Worm (Caenorhabditis elegans): ENCODE results near the gene lon-2.

The lon-2 gene

ce11 chrX:4715107-4715506, 33.8 kb downstream of the lon-2 start, which contains the start of gene rpl-25.1:
rpl-25.1 (plus strand) TSS chrX:4715178.
- TF ChIP-seq egl-13 (tag; optimal IDR thresholded peaks at IDR 0.05) (no peak), C34B4.2 (tag; optimal IDR thresholded peaks at IDR 0.05) (no peak), aha-1 (tag; optimal IDR thresholded peaks at IDR 0.05) (no peak), xbp-1 (tag; optimal IDR thresholded peaks at IDR 0.05) (no peak), efl-1 (optimal IDR thresholded peaks at IDR 0.05) (no peak), efl-1 (GFP tag; optimal IDR thresholded peaks at IDR 0.05 in 1 of 2) (no peak), snpc-4 (tag; optimal IDR thresholded peaks at IDR 0.05) (no peak), unc-30 (tag; optimal IDR thresholded peaks at IDR 0.05) (no peak), lin-35 (GFP tag; optimal IDR thresholded peaks at IDR 0.05) (no peak), vab-15 (tag; optimal IDR thresholded peaks at IDR 0.05) (no peak)

DNA sequence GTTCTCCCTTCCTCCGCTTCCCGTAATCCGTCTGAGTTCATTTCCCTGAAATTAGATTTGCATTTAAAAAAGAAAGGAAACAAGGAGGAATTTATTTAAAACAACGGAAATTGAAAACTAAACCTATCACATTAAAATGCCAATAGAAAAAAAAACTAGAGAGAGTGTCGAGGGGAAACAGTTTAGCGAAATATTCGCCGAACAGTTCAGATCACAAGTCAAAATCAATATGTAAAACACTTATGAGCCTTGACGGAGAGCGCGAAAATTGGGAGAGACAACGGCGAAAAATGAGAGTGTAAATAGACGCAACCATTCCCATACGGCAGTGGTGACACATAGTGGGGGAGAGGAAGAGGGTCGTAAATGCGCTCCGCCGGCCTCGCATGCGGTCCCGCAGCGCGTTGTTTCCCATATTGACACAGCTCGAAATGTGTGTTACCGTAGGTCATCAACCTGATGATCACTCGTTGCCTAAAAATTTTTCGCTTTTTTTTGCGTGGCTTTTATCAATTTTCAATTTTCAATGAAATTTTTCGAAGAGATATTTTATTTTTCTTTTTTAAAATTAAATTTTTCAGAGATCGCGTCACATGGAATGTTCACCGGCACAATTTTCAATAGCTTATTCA, 37.1 kb downstream of the lon-2 start, which contains the start of the genes dnj-14 and glit-1:
dnj-14 (minus strand) TSS at position 51 of the 632 bp plus-strand sequence.
glit-1 (plus strand) TSS at position 582 of the 632 bp plus-strand sequence.
- TF ChIP-seq nhr-85 (tag), result peak; percentile 93
- peak; percentile 78 for TF ChIP-seq fos-1 (tag; optimal IDR thresholded peaks at IDR 0.05)
- TF ChIP-seq C16A3.4 (tag; optimal IDR thresholded peaks at IDR 0.05), result peak; percentile 92
- peak; percentile 9 for TF ChIP-seq ceh-8 (GFP tag; optimal IDR thresholded peaks at IDR 0.05)
- TF ChIP-seq mab-9 (GFP tag; IDR thresholded peaks at IDR 0.05), result peak; percentile 74
- peak; percentile 89 for TF ChIP-seq rnt-1 (tag; optimal IDR thresholded peaks at IDR 0.05)
- no peak for TF ChIP-seq tlp-1 (tag; optimal IDR thresholded peaks at IDR 0.05)
- TF ChIP-seq tbx-2 (tag; optimal IDR thresholded peaks at IDR 0.05), result peak; percentile 90
- peak; percentile 62; the same call in 1 of the 2 replicates for TF ChIP-seq ceh-88 (GFP tag; IDR thresholded peaks at IDR 0.05)
- peak; percentile 25 for TF ChIP-seq C04F5.9 (tag; optimal IDR thresholded peaks at IDR 0.05)
- peak; percentile 62 for TF ChIP-seq fkh-10 (GFP tag; optimal IDR thresholded peaks at IDR 0.05)
- peak; percentile 66 for TF ChIP-seq irx-1 (tag; optimal IDR thresholded peaks at IDR 0.05)
- peak; percentile 6 for TF ChIP-seq nhr-11 (tag; optimal IDR thresholded peaks at IDR 0.05)
- TF ChIP-seq unc-62 (GFP tag; optimal IDR thresholded peaks at IDR 0.05), result no peak
- TF ChIP-seq nhr-47 (tag; optimal IDR thresholded peaks at IDR 0.05), result peak; percentile 87
- peak in 1 of 2 experiments; percentile 70 for TF ChIP-seq ztf-11 (tag; optimal IDR thresholded peaks at IDR 0.05)
- TF ChIP-seq hlh-4 (tag; optimal IDR thresholded peaks at IDR 0.05), result no peak
- TF ChIP-seq aha-1 (tag; optimal IDR thresholded peaks at IDR 0.05), result peak; percentile 19
- TF ChIP-seq blmp-1 (tag; optimal IDR thresholded peaks at IDR 0.05), result peak; percentile 79
- TF ChIP-seq elt-3 (tag; optimal IDR thresholded peaks at IDR 0.05), result peak in 3 of 6 experiments; percentile 52 to 86 (median 66)
- peak; percentile 73 for TF ChIP-seq vab-15 (tag; optimal IDR thresholded peaks at IDR 0.05)
- TF ChIP-seq Y116A8C.19 (tag; optimal IDR thresholded peaks at IDR 0.05; ENCODE audit: borderline replicate concordance), result no peak
- peak; percentile 76 for TF ChIP-seq elt-2 (tag; optimal IDR thresholded peaks at IDR 0.05)
- peak; percentile 92 for TF ChIP-seq nhr-71 (tag; optimal IDR thresholded peaks at IDR 0.05)
- TF ChIP-seq nhr-28 (tag; optimal IDR thresholded peaks at IDR 0.05), result no peak
- TF ChIP-seq lin-13 (GFP tag; optimal IDR thresholded peaks at IDR 0.05), result peak; percentile 80
- peak; percentile 70 for TF ChIP-seq F16B12.6 (tag; optimal IDR thresholded peaks at IDR 0.05)
- peak; percentile 86 for TF ChIP-seq isw-1 (GFP tag; IDR thresholded peaks at IDR 0.05)
- TF ChIP-seq unc-130 (tag; optimal IDR thresholded peaks at IDR 0.05), result peak; percentile 71
- peak; percentile 93 for TF ChIP-seq nhr-77 (tag; optimal IDR thresholded peaks at IDR 0.05)
- peak; percentile 76 to 86 for TF ChIP-seq efl-1 (optimal IDR thresholded peaks at IDR 0.05)
- peak; percentile 59 to 96 for TF ChIP-seq efl-1 (GFP tag; optimal IDR thresholded peaks at IDR 0.05 in 1 of 2)
- no peak for TF ChIP-seq pqm-1 (tag; optimal IDR thresholded peaks at IDR 0.05)
- TF ChIP-seq lin-15B (tag; optimal IDR thresholded peaks at IDR 0.05), result peak; percentile 92
- TF ChIP-seq mef-2 (tag; optimal IDR thresholded peaks at IDR 0.05), result peak; percentile 31
- TF ChIP-seq unc-86 (tag; optimal IDR thresholded peaks at IDR 0.05), result peak; percentile 74
- no peak for TF ChIP-seq alr-1 (tag; optimal IDR thresholded peaks at IDR 0.05; ENCODE audit: borderline replicate concordance)
- TF ChIP-seq egl-27 (tag; optimal IDR thresholded peaks at IDR 0.05), result peak in 1 of 2 experiments; percentile 4
- TF ChIP-seq zip-4 (GFP tag; optimal IDR thresholded peaks at IDR 0.05), result peak; percentile 21
- TF ChIP-seq swsn-7 (tag; optimal IDR thresholded peaks at IDR 0.05), result peak; percentile 89
- no peak for TF ChIP-seq pag-3 (tag; optimal IDR thresholded peaks at IDR 0.05; ENCODE audit: borderline replicate concordance, insufficient read depth)
- TF ChIP-seq nhr-76 (tag; optimal IDR thresholded peaks at IDR 0.05), result no peak
- TF ChIP-seq unc-30 (tag; optimal IDR thresholded peaks at IDR 0.05), result no peak
- no peak for TF ChIP-seq ama-1 (optimal IDR thresholded peaks at IDR 0.05)
- TF ChIP-seq sox-4 (tag; optimal IDR thresholded peaks at IDR 0.05), result no peak

All from whole organism, L1 larva.